Worm (Caenorhabditis elegans) whole organism, midembryonic: ENCODE results near the gene chil-11.

Source experiments
- cog-1 ChIP-seq: sonication (generic microtip); optimal IDR thresholded peaks from 2 replicates; lab custom pipeline; 2016; ENCODE audit warnings: missing genetic modification characterization, missing compliant biosample characterization
- flt-1 ChIP-seq: fragments of 200-800 bp; sonication (Bioruptor generic); IDR thresholded peaks from 2 replicates; pipeline ENCODE4 v1.3.6; 2022; ENCODE audit warnings: missing genetic modification characterization, missing compliant biosample characterization
- ref-1 ChIP-seq: fragments of 200-800 bp; sonication (Bioruptor generic); conservative IDR thresholded peaks from 2 replicates; pipeline ENCODE4 v1.3.6; 2022; ENCODE audit warnings: missing genetic modification reagents, missing genetic modification characterization, missing compliant biosample characterization
- ztf-29 ChIP-seq: fragments of 200-800 bp; sonication (Bioruptor generic); IDR thresholded peaks from 2 replicates; pipeline ENCODE4 v1.3.6; 2022; ENCODE audit warnings: missing genetic modification reagents, missing genetic modification characterization, missing compliant biosample characterization

DNA sequence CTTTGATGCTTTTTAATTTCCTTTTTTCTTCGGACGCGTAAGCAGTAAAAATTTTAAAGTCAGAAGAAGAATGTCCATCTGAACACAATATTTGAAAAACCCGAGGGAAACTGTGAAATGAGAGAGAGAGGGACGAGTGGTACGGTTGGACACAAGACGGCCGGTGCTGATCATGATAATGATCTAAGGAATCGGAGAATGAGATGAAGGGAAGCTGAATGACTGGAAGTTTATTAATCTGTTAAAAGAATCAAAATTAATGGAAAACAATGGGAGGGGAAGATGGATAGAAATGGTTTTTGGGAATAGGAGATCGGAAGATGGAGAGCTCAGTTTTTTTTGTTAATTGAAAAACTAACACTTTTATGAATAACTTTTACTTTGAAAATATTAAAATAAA, 17.6 kb downstream of the chil-11 start:
- TF ChIP-seq flt-1 (GFP tag; lab: Robert Waterston, UW) (no peak), ztf-29 (GFP tag; lab: Robert Waterston, UW) (no peak), ref-1 (no peak), cog-1 (tag; lab: Kevin White, UChicago) (no peak)
